Worm (Caenorhabditis elegans) whole organism, L3 larva: Measurements from ENCODE around the gene taf-12.

Source experiments
- aly-2 ChIP-seq: fragments of 150-350 bp; optimal IDR thresholded peaks from 2 replicates; lab custom pipeline; 2014; ENCODE audit warnings: missing biosample characterization, missing genetic modification characterization
- ama-1 ChIP-seq: fragments of 150-350 bp; optimal IDR thresholded peaks from 2 replicates; lab custom pipeline; 2018
- fkh-10 ChIP-seq: sonication (generic microtip); optimal IDR thresholded peaks from 2 replicates; lab custom pipeline; 2017; ENCODE audit warnings: missing biosample characterization, missing genetic modification reagents, missing genetic modification characterization
- mdl-1 ChIP-seq: fragments of 150-350 bp; optimal IDR thresholded peaks from 2 replicates; lab custom pipeline; 2014; ENCODE audit warnings: missing biosample characterization, missing genetic modification characterization
- nhr-11 ChIP-seq: fragments of 150-350 bp; optimal IDR thresholded peaks from 2 replicates; lab custom pipeline; 2014; ENCODE audit warnings: missing biosample characterization, missing genetic modification characterization
- nhr-12 ChIP-seq: fragments of 150-350 bp; optimal IDR thresholded peaks from 2 replicates; lab custom pipeline; 2014; ENCODE audit warnings: missing biosample characterization, missing genetic modification characterization
- pha-4 ChIP-seq: fragments of 150-350 bp; optimal IDR thresholded peaks from 2 replicates; lab custom pipeline; 2014; ENCODE audit warnings: missing biosample characterization, missing genetic modification reagents, missing genetic modification characterization
- ztf-11 ChIP-seq: fragments of 150-350 bp; optimal IDR thresholded peaks from 2 replicates; lab custom pipeline; 2014; ENCODE audit warnings: missing biosample characterization, missing genetic modification characterization
- ztf-4 ChIP-seq: fragments of 150-350 bp; optimal IDR thresholded peaks from 2 replicates; lab custom pipeline; 2014; ENCODE audit warnings: missing biosample characterization, missing genetic modification characterization

- TF ChIP-seq pha-4 (tag; lab: Kevin White, UChicago) (no peak), nhr-12 (no peak), fkh-10 (GFP tag; lab: Kevin White, UChicago) (no peak), aly-2 (no peak), mdl-1 (tag; lab: Kevin White, UChicago) (no peak), nhr-11 (no peak), ama-1 (lab: Kevin White, UChicago) (no peak), ztf-4 (tag; lab: Kevin White, UChicago) (no peak), ztf-11 (tag; lab: Kevin White, UChicago) (no peak)
Measured at ce11 chrIII:11908660-11909059, 39.6 kb upstream of the taf-12 start, which contains the start of gene fbxb-24.
